Fruit fly (Drosophila melanogaster) whole organism, embryonic: ENCODE measurements around the gene Coq5.

ENCODE experiments used
- B-H2 ChIP-seq: fragments of 200-800 bp; sonication (Bioruptor generic); optimal IDR thresholded peaks from 2 replicates; lab custom pipeline; 2018; ENCODE audit warnings: missing biosample characterization, mild to moderate bottlenecking, missing genetic modification characterization
- Blimp-1 ChIP-seq: fragments of 200-800 bp; sonication (Bioruptor generic); optimal IDR thresholded peaks from 3 replicates; lab custom pipeline; 2018; ENCODE audit warnings: missing biosample characterization, missing genetic modification characterization, mild to moderate bottlenecking, moderate library complexity, missing genetic modification reagents
- CG10209 ChIP-seq: fragments of 200-800 bp; sonication (Bioruptor generic); optimal IDR thresholded peaks from 3 replicates; lab custom pipeline; 2017; ENCODE audit warnings: missing biosample characterization, mild to moderate bottlenecking, missing genetic modification characterization, missing genetic modification reagents
- CG10321 ChIP-seq: fragments of 200-800 bp; sonication (Bioruptor generic); IDR thresholded peaks from 2 replicates; pipeline ENCODE4 v1.3.6; 2022; ENCODE audit warnings: missing biosample characterization, missing genetic modification characterization
- CG1233 ChIP-seq: fragments of 200-800 bp; sonication (Bioruptor generic); optimal IDR thresholded peaks from 4 replicates; lab custom pipeline; 2018; ENCODE audit warnings: missing biosample characterization, mild to moderate bottlenecking, missing genetic modification characterization
- CG13287 ChIP-seq: fragments of 200-800 bp; sonication (Bioruptor generic); IDR thresholded peaks from 2 replicates; pipeline ENCODE4 v1.3.6; 2022; ENCODE audit warnings: missing biosample characterization, missing genetic modification characterization; ENCODE audit not compliant: partially characterized antibody
- CG14014 ChIP-seq: fragments of 200-800 bp; sonication (Bioruptor generic); IDR thresholded peaks from 2 replicates; pipeline ENCODE4 v1.3.6; 2022; ENCODE audit warnings: missing biosample characterization, missing genetic modification characterization
- CG14710 ChIP-seq: fragments of 200-800 bp; sonication (Bioruptor generic); optimal IDR thresholded peaks from 3 replicates; lab custom pipeline; 2019; ENCODE audit warnings: missing biosample characterization, mild to moderate bottlenecking, missing genetic modification characterization, moderate library complexity
- CG15269 ChIP-seq: fragments of 200-800 bp; sonication (Bioruptor generic); optimal IDR thresholded peaks from 2 replicates; lab custom pipeline; 2018; ENCODE audit warnings: missing biosample characterization, mild to moderate bottlenecking, missing genetic modification characterization, moderate library complexity
- CG15601 ChIP-seq: fragments of 200-800 bp; sonication (Bioruptor generic); optimal IDR thresholded peaks from 3 replicates; lab custom pipeline; 2019; ENCODE audit warnings: missing biosample characterization, mild to moderate bottlenecking, missing genetic modification characterization, moderate library complexity
- CG16815 ChIP-seq: fragments of 200-800 bp; sonication (Bioruptor generic); optimal IDR thresholded peaks from 3 replicates; lab custom pipeline; 2017; ENCODE audit warnings: missing biosample characterization, mild to moderate bottlenecking, missing genetic modification characterization
- CG18262 ChIP-seq: fragments of 200-800 bp; optimal IDR thresholded peaks from 3 replicates; lab custom pipeline; 2019; ENCODE audit warnings: missing biosample characterization, mild to moderate bottlenecking, missing genetic modification characterization, moderate library complexity
- CG18476 ChIP-seq: fragments of 200-800 bp; sonication (Bioruptor generic); optimal IDR thresholded peaks from 2 replicates; lab custom pipeline; 2016; ENCODE audit warnings: missing biosample characterization, mild to moderate bottlenecking, missing genetic modification characterization
- CG2199 ChIP-seq: fragments of 200-800 bp; sonication (Bioruptor generic); IDR thresholded peaks from 3 replicates; pipeline ENCODE4 v1.3.6; 2022; ENCODE audit warnings: missing biosample characterization, missing genetic modification characterization
- CG32532 ChIP-seq: fragments of 200-800 bp; sonication (Bioruptor generic); IDR thresholded peaks from 2 replicates; pipeline ENCODE4 v1.3.6; 2022; ENCODE audit warnings: missing biosample characterization, missing genetic modification characterization
- CG33557 ChIP-seq: fragments of 200-800 bp; sonication (Bioruptor generic); optimal IDR thresholded peaks from 2 replicates; lab custom pipeline; 2019; ENCODE audit warnings: missing biosample characterization, mild to moderate bottlenecking, missing genetic modification characterization, moderate library complexity
- CG34224 ChIP-seq: fragments of 200-800 bp; sonication (Bioruptor generic); IDR thresholded peaks from 3 replicates; pipeline ENCODE4 v1.3.6; 2022; ENCODE audit warnings: missing biosample characterization, missing genetic modification characterization; ENCODE audit not compliant: partially characterized antibody
- CG34376 ChIP-seq: fragments of 200-800 bp; sonication (Bioruptor generic); optimal IDR thresholded peaks from 2 replicates; lab custom pipeline; 2018; ENCODE audit warnings: missing biosample characterization, mild to moderate bottlenecking, missing genetic modification characterization
- CG4328 ChIP-seq: fragments of 200-800 bp; sonication (Bioruptor generic); optimal IDR thresholded peaks from 3 replicates; lab custom pipeline; 2017; ENCODE audit warnings: missing biosample characterization, missing genetic modification reagents, missing genetic modification characterization
- CG5180 ChIP-seq: fragments of 200-800 bp; sonication (Bioruptor generic); optimal IDR thresholded peaks from 3 replicates; lab custom pipeline; 2017; ENCODE audit warnings: missing biosample characterization, missing genetic modification characterization, mild to moderate bottlenecking, moderate library complexity, missing genetic modification reagents
- CG6175 ChIP-seq: fragments of 200-800 bp; sonication (Bioruptor generic); IDR thresholded peaks from 3 replicates; pipeline ENCODE4 v1.3.6; 2022; ENCODE audit warnings: missing biosample characterization, missing genetic modification characterization
- CG8359 ChIP-seq: fragments of 200-800 bp; sonication (Bioruptor generic); optimal IDR thresholded peaks from 2 replicates; lab custom pipeline; 2017; ENCODE audit warnings: missing biosample characterization, mild to moderate bottlenecking, missing genetic modification characterization, borderline replicate concordance
- CrebB ChIP-seq: fragments of 200-800 bp; sonication (Bioruptor generic); optimal IDR thresholded peaks from 3 replicates; lab custom pipeline; 2018; ENCODE audit warnings: missing biosample characterization, mild to moderate bottlenecking, missing genetic modification characterization
- Elba2 ChIP-seq: fragments of 200-800 bp; sonication (Bioruptor generic); optimal IDR thresholded peaks from 3 replicates; lab custom pipeline; 2016; ENCODE audit warnings: missing biosample characterization, missing genetic modification characterization
- Ets65A ChIP-seq: fragments of 200-800 bp; sonication (Bioruptor generic); peaks from one replicate; lab custom pipeline; 2016; ENCODE audit warnings: missing biosample characterization, missing genetic modification characterization
- H2.0 ChIP-seq: fragments of 200-800 bp; sonication (Bioruptor generic); IDR thresholded peaks from 2 replicates; pipeline ENCODE4 v1.3.6; 2022; ENCODE audit warnings: missing biosample characterization, missing genetic modification characterization
- NK7.1 ChIP-seq: fragments of 200-800 bp; sonication (Bioruptor generic); optimal IDR thresholded peaks from 3 replicates; lab custom pipeline; 2016; ENCODE audit warnings: missing biosample characterization, missing genetic modification characterization
- Scr ChIP-seq: fragments of 200-800 bp; sonication (Bioruptor generic); IDR thresholded peaks from 2 replicates; pipeline ENCODE4 v1.3.6; 2022; ENCODE audit warnings: missing biosample characterization, missing genetic modification characterization; ENCODE audit not compliant: partially characterized antibody
- Side ChIP-seq: fragments of 200-800 bp; sonication (Bioruptor generic); optimal IDR thresholded peaks from 2 replicates; lab custom pipeline; 2016; ENCODE audit warnings: missing biosample characterization, missing genetic modification characterization
- Sin3A ChIP-seq: fragments of >200 bp; optimal IDR thresholded peaks from 2 replicates; lab custom pipeline; 2018
- Ssrp ChIP-seq: fragments of 200-800 bp; sonication (Bioruptor generic); optimal IDR thresholded peaks from 2 replicates; lab custom pipeline; 2018; ENCODE audit warnings: missing biosample characterization, mild to moderate bottlenecking, missing genetic modification characterization, moderate library complexity
- ab ChIP-seq: fragments of 200-800 bp; sonication (Bioruptor generic); optimal IDR thresholded peaks from 2 replicates; lab custom pipeline; 2016; ENCODE audit warnings: missing biosample characterization, missing genetic modification characterization
- abd-A ChIP-seq: fragments of 200-800 bp; sonication (Bioruptor generic); optimal IDR thresholded peaks from 3 replicates; lab custom pipeline; 2019; ENCODE audit warnings: missing biosample characterization, mild to moderate bottlenecking, missing genetic modification characterization, moderate library complexity
- cad ChIP-seq: fragments of >200 bp; optimal IDR thresholded peaks from 2 replicates; lab custom pipeline; 2017; ENCODE audit warnings: missing biosample characterization, missing genetic modification characterization
- crc ChIP-seq: fragments of 200-800 bp; sonication (Bioruptor generic); optimal IDR thresholded peaks from 2 replicates; lab custom pipeline; 2016; ENCODE audit warnings: missing biosample characterization, missing genetic modification characterization
- dm ChIP-seq: fragments of 200-800 bp; sonication (Bioruptor generic); optimal IDR thresholded peaks from 3 replicates; lab custom pipeline; 2016; ENCODE audit warnings: missing biosample characterization, missing genetic modification characterization
- ftz-f1 ChIP-seq: fragments of 200-800 bp; sonication (Bioruptor generic); optimal IDR thresholded peaks from 2 replicates; lab custom pipeline; 2016; ENCODE audit warnings: missing biosample characterization, missing genetic modification characterization
- gcm ChIP-seq: fragments of 200-800 bp; sonication (Bioruptor generic); optimal IDR thresholded peaks from 2 replicates; lab custom pipeline; 2019; ENCODE audit warnings: missing biosample characterization, mild to moderate bottlenecking, missing genetic modification characterization, moderate library complexity
- insv ChIP-seq, 2 experiments: fragments of 200-800 bp; sonication (Bioruptor generic); optimal IDR thresholded peaks; 3 replicates each; lab custom pipeline; 2016 to 2018; ENCODE audit warnings: missing biosample characterization in 2 of 2, missing genetic modification characterization in 2 of 2
- mirr ChIP-seq: fragments of 200-800 bp; sonication (Bioruptor generic); optimal IDR thresholded peaks from 3 replicates; lab custom pipeline; 2018; ENCODE audit warnings: missing biosample characterization, mild to moderate bottlenecking, missing genetic modification characterization
- nau ChIP-seq: fragments of 200-800 bp; sonication (Bioruptor generic); optimal IDR thresholded peaks from 3 replicates; lab custom pipeline; 2017; ENCODE audit warnings: missing biosample characterization, mild to moderate bottlenecking, missing genetic modification characterization, missing genetic modification reagents
- nmo ChIP-seq: fragments of 200-800 bp; sonication (Bioruptor generic); optimal IDR thresholded peaks from 2 replicates; lab custom pipeline; 2018; ENCODE audit warnings: missing biosample characterization, mild to moderate bottlenecking, missing genetic modification characterization, moderate library complexity
- onecut ChIP-seq: fragments of 200-800 bp; sonication (Bioruptor generic); IDR thresholded peaks from 2 replicates; pipeline ENCODE4 v1.3.6; 2022; ENCODE audit warnings: missing biosample characterization, missing genetic modification characterization
- pb ChIP-seq: fragments of 200-800 bp; sonication (Bioruptor generic); optimal IDR thresholded peaks from 3 replicates; lab custom pipeline; 2016; ENCODE audit warnings: missing biosample characterization, missing genetic modification characterization
- psq ChIP-seq: fragments of 200-800 bp; sonication (Bioruptor generic); optimal IDR thresholded peaks from 2 replicates; lab custom pipeline; 2017; ENCODE audit warnings: missing biosample characterization, missing genetic modification characterization
- salm ChIP-seq: fragments of 200-800 bp; sonication (Bioruptor generic); optimal IDR thresholded peaks from 2 replicates; lab custom pipeline; 2018; ENCODE audit warnings: missing biosample characterization, mild to moderate bottlenecking, missing genetic modification characterization
- sens ChIP-seq: fragments of 200-800 bp; sonication (Bioruptor generic); peaks from one replicate; lab custom pipeline; 2016; ENCODE audit warnings: missing biosample characterization, missing genetic modification characterization
- sima ChIP-seq: fragments of 200-800 bp; sonication (Bioruptor generic); optimal IDR thresholded peaks from 2 replicates; lab custom pipeline; 2016; ENCODE audit warnings: missing biosample characterization, missing genetic modification characterization
- tap ChIP-seq: fragments of 200-800 bp; optimal IDR thresholded peaks from 3 replicates; lab custom pipeline; 2019; ENCODE audit warnings: missing biosample characterization, mild to moderate bottlenecking, missing genetic modification characterization, moderate library complexity
- tup ChIP-seq: fragments of 200-800 bp; sonication (Bioruptor generic); optimal IDR thresholded peaks from 2 replicates; lab custom pipeline; 2016; ENCODE audit warnings: missing biosample characterization, mild to moderate bottlenecking, missing genetic modification characterization, moderate library complexity
- zfh2 ChIP-seq: fragments of 200-800 bp; sonication (Bioruptor generic); optimal IDR thresholded peaks from 2 replicates; lab custom pipeline; 2016; ENCODE audit warnings: missing biosample characterization, missing genetic modification characterization

Coq5 gene

dm6 chrX:13159481-13159880, 34.9 kb downstream of the Coq5 start, which contains the start of the genes Bap60 and CG12096 (continued):
- TF ChIP-seq gcm (GFP tag; lab: Kevin White, UChicago) = peak; percentile 27
- peak; percentile 76 for TF ChIP-seq CG15601
- TF ChIP-seq Scr (GFP tag; lab: Robert Waterston, UW) = peak; percentile 97
- peak; percentile 34 for TF ChIP-seq CG18476 (GFP tag; lab: Kevin White, UChicago)
- no peak for TF ChIP-seq abd-A (tag; lab: Kevin White, UChicago)
- TF ChIP-seq CG10321 (GFP tag; lab: Robert Waterston, UW) = no peak
- peak; percentile 75 for TF ChIP-seq CG18262 (tag; lab: Kevin White, UChicago)
- peak; percentile 88 for TF ChIP-seq zfh2 (GFP tag; lab: Kevin White, UChicago)
- TF ChIP-seq CG6175 = no peak
- TF ChIP-seq CG34224 (GFP tag; lab: Robert Waterston, UW) = peak; percentile 89
- TF ChIP-seq nau (GFP tag; lab: Kevin White, UChicago) = no peak
- peak; percentile 86 for TF ChIP-seq dm (GFP tag; lab: Kevin White, UChicago)
- peak; percentile 55 for TF ChIP-seq Blimp-1 (GFP tag; lab: Kevin White, UChicago)
- TF ChIP-seq sens = peak; percentile 95
- TF ChIP-seq CG2199 (GFP tag; lab: Robert Waterston, UW) = no peak
- TF ChIP-seq Ets65A (GFP tag; lab: Kevin White, UChicago) = peak; percentile 99
- TF ChIP-seq CG33557 = peak; percentile 68
- peak; percentile 56; the same call in 1 of the 2 replicates for TF ChIP-seq CG14014 (GFP tag; lab: Robert Waterston, UW)
- TF ChIP-seq CG34376 = peak; percentile 57
- TF ChIP-seq CG4328 (GFP tag; lab: Kevin White, UChicago) = peak; percentile 66
- peak; percentile 44 for TF ChIP-seq crc
- peak; percentile 38 for TF ChIP-seq mirr (GFP tag; lab: Kevin White, UChicago)
- peak; percentile 30; the same call in 1 of the 2 replicates for TF ChIP-seq H2.0
- TF ChIP-seq CG8359 (GFP tag; lab: Kevin White, UChicago) = no peak
- TF ChIP-seq salm (tag; lab: Kevin White, UChicago) = peak; percentile 22
- peak; percentile 99 for TF ChIP-seq Sin3A
- TF ChIP-seq tup (GFP tag; lab: Kevin White, UChicago) = peak; percentile 49
- peak; percentile 21 for TF ChIP-seq ab
- peak in 1 of 2 experiments; percentile 38 for TF ChIP-seq insv (GFP tag; optimal IDR thresholded peaks at IDR 0.05; lab: Kevin White, UChicago)
- peak; percentile 90 for TF ChIP-seq nmo (GFP tag; lab: Kevin White, UChicago)
- TF ChIP-seq CG1233 (GFP tag; lab: Kevin White, UChicago) = peak; percentile 62
- peak; percentile 69 for TF ChIP-seq CG15269 (tag; lab: Kevin White, UChicago)
- peak; percentile 62 for TF ChIP-seq CG32532
- TF ChIP-seq B-H2 (GFP tag; lab: Kevin White, UChicago) = peak; percentile 74
- peak; percentile 55 for TF ChIP-seq NK7.1 (GFP tag; lab: Kevin White, UChicago)
- TF ChIP-seq sima = peak; percentile 11
- peak; percentile 82 for TF ChIP-seq Elba2
- TF ChIP-seq psq = peak; percentile 30
- peak; percentile 52 for TF ChIP-seq CG10209 (GFP tag; lab: Kevin White, UChicago)
- TF ChIP-seq cad (GFP tag; lab: Kevin White, UChicago) = no peak
- no peak for TF ChIP-seq tap (tag; lab: Kevin White, UChicago)
- TF ChIP-seq CrebB (tag; lab: Kevin White, UChicago) = peak; percentile 41
- peak; percentile 95 for TF ChIP-seq CG13287 (GFP tag; lab: Robert Waterston, UW)
- TF ChIP-seq CG16815 (GFP tag; lab: Kevin White, UChicago) = peak; percentile 58
- TF ChIP-seq Ssrp (tag; lab: Kevin White, UChicago) = peak; percentile 71
- no peak for TF ChIP-seq ftz-f1 (GFP tag; lab: Kevin White, UChicago)
- peak; percentile 87 for TF ChIP-seq Side (GFP tag; lab: Kevin White, UChicago)
- TF ChIP-seq CG5180 = peak; percentile 51
- TF ChIP-seq onecut (GFP tag; lab: Robert Waterston, UW) = 0 out of 2 replicates have a peak, but pooled peaks have one; percentile 18
- TF ChIP-seq CG14710 = peak; percentile 88
- TF ChIP-seq pb (GFP tag; lab: Kevin White, UChicago) = peak; percentile 57
